Worm (Caenorhabditis elegans) whole organism, mixed stage, embryonic: ENCODE results near the gene tpp-2.

Experiments
- M03D4.4 ChIP-seq: sonication (generic microtip); optimal IDR thresholded peaks from 2 replicates; lab custom pipeline; 2017; ENCODE audit warnings: mild to moderate bottlenecking, missing genetic modification characterization, missing compliant biosample characterization
- bed-3 ChIP-seq: fragments of 200-800 bp; sonication (Bioruptor generic); optimal IDR thresholded peaks from 3 replicates; lab custom pipeline; 2018; ENCODE audit warnings: mild to moderate bottlenecking, missing genetic modification characterization, moderate library complexity, missing compliant biosample characterization
- blmp-1 ChIP-seq: fragments of 150-350 bp; optimal IDR thresholded peaks from 2 replicates; lab custom pipeline; 2014; ENCODE audit warnings: missing biosample characterization, missing genetic modification characterization
- ceh-39 ChIP-seq: fragments of 150-350 bp; optimal IDR thresholded peaks from 2 replicates; lab custom pipeline; 2014; ENCODE audit warnings: missing biosample characterization, missing genetic modification characterization
- ceh-43 ChIP-seq: fragments of 200-800 bp; sonication (Bioruptor generic); optimal IDR thresholded peaks from 2 replicates; lab custom pipeline; 2018; ENCODE audit warnings: mild to moderate bottlenecking, missing genetic modification characterization, moderate library complexity, missing compliant biosample characterization
- ceh-83 ChIP-seq: fragments of 200-800 bp; sonication (Bioruptor generic); optimal IDR thresholded peaks from 2 replicates; lab custom pipeline; 2018; ENCODE audit warnings: mild to moderate bottlenecking, missing genetic modification characterization, missing compliant biosample characterization
- ces-1 ChIP-seq: fragments of 150-350 bp; optimal IDR thresholded peaks from 2 replicates; lab custom pipeline; 2014; ENCODE audit warnings: missing biosample characterization, missing genetic modification reagents, missing genetic modification characterization
- cnd-1 ChIP-seq: fragments of 200-800 bp; sonication (Bioruptor generic); optimal IDR thresholded peaks from 2 replicates; lab custom pipeline; 2018; ENCODE audit warnings: mild to moderate bottlenecking, missing genetic modification characterization, missing compliant biosample characterization
- drap-1 ChIP-seq: fragments of 200-800 bp; sonication (Bioruptor generic); optimal IDR thresholded peaks from 3 replicates; lab custom pipeline; 2018; ENCODE audit warnings: mild to moderate bottlenecking, missing genetic modification characterization, missing compliant biosample characterization
- elt-3 ChIP-seq: fragments of 150-350 bp; optimal IDR thresholded peaks from 2 replicates; lab custom pipeline; 2014; ENCODE audit warnings: missing biosample characterization, missing genetic modification characterization
- flh-1 ChIP-seq: fragments of 200-800 bp; sonication (Bioruptor generic); optimal IDR thresholded peaks from 2 replicates; lab custom pipeline; 2018; ENCODE audit warnings: mild to moderate bottlenecking, missing genetic modification characterization, moderate library complexity, missing compliant biosample characterization
- ham-2 ChIP-seq: fragments of 200-800 bp; sonication (Bioruptor generic); optimal IDR thresholded peaks from 2 replicates; lab custom pipeline; 2018; ENCODE audit warnings: mild to moderate bottlenecking, missing genetic modification characterization, missing compliant biosample characterization
- hlh-1 ChIP-seq: fragments of 150-350 bp; optimal IDR thresholded peaks from 2 replicates; lab custom pipeline; 2014; ENCODE audit warnings: missing biosample characterization, missing genetic modification reagents, missing genetic modification characterization
- lin-32 ChIP-seq: fragments of 200-800 bp; sonication (Bioruptor generic); optimal IDR thresholded peaks from 2 replicates; lab custom pipeline; 2018; ENCODE audit warnings: mild to moderate bottlenecking, missing genetic modification characterization, missing compliant biosample characterization
- lsy-2 ChIP-seq: fragments of 150-350 bp; optimal IDR thresholded peaks from 2 replicates; lab custom pipeline; 2014; ENCODE audit warnings: missing biosample characterization, missing genetic modification characterization
- mep-1 ChIP-seq: fragments of 150-350 bp; optimal IDR thresholded peaks from 2 replicates; lab custom pipeline; 2017; ENCODE audit warnings: missing biosample characterization, missing genetic modification reagents, missing genetic modification characterization, inconsistent platforms
- mls-2 ChIP-seq: sonication (generic microtip); optimal IDR thresholded peaks from 2 replicates; lab custom pipeline; 2016; ENCODE audit warnings: mild to moderate bottlenecking, missing genetic modification characterization, moderate library complexity, missing compliant biosample characterization
- nhr-12 ChIP-seq: fragments of 150-350 bp; optimal IDR thresholded peaks from 2 replicates; lab custom pipeline; 2014; ENCODE audit warnings: missing biosample characterization, missing genetic modification characterization
- nhr-2 ChIP-seq: fragments of 150-350 bp; optimal IDR thresholded peaks from 2 replicates; lab custom pipeline; 2014; ENCODE audit warnings: missing biosample characterization, missing genetic modification characterization
- nhr-237 ChIP-seq: fragments of 150-350 bp; optimal IDR thresholded peaks from 2 replicates; lab custom pipeline; 2014; ENCODE audit warnings: missing biosample characterization, missing genetic modification characterization
- nhr-28 ChIP-seq: fragments of 150-350 bp; optimal IDR thresholded peaks from 2 replicates; lab custom pipeline; 2014; ENCODE audit warnings: missing biosample characterization, missing genetic modification characterization
- nhr-76 ChIP-seq: sonication (generic microtip); optimal IDR thresholded peaks from 2 replicates; lab custom pipeline; 2017; ENCODE audit warnings: missing biosample characterization, missing genetic modification characterization
- pha-4 ChIP-seq: fragments of 150-350 bp; optimal IDR thresholded peaks from 2 replicates; lab custom pipeline; 2018; ENCODE audit warnings: missing biosample characterization, missing genetic modification reagents, missing genetic modification characterization
- sem-2 ChIP-seq: fragments of 200-800 bp; sonication (Bioruptor generic); optimal IDR thresholded peaks from 2 replicates; lab custom pipeline; 2018; ENCODE audit warnings: mild to moderate bottlenecking, missing genetic modification characterization, missing compliant biosample characterization
- snpc-4 ChIP-seq: fragments of 150-350 bp; optimal IDR thresholded peaks from 2 replicates; lab custom pipeline; 2014; ENCODE audit warnings: missing biosample characterization, missing genetic modification characterization
- tbx-8 ChIP-seq: fragments of 200-800 bp; sonication (Bioruptor generic); optimal IDR thresholded peaks from 2 replicates; lab custom pipeline; 2018; ENCODE audit warnings: mild to moderate bottlenecking, missing genetic modification characterization, moderate library complexity, missing compliant biosample characterization
- unc-120 ChIP-seq: sonication (generic microtip); optimal IDR thresholded peaks from 2 replicates; lab custom pipeline; 2017; ENCODE audit warnings: missing genetic modification characterization, missing compliant biosample characterization; ENCODE audit not compliant: poor library complexity, severe bottlenecking
- unc-39 ChIP-seq: fragments of 150-350 bp; optimal IDR thresholded peaks from 2 replicates; lab custom pipeline; 2014; ENCODE audit warnings: missing biosample characterization, missing genetic modification characterization
- unc-62 ChIP-seq: fragments of 150-350 bp; optimal IDR thresholded peaks from 2 replicates; lab custom pipeline; 2014; ENCODE audit warnings: missing biosample characterization, missing genetic modification reagents, missing genetic modification characterization
- zip-8 ChIP-seq: fragments of 150-350 bp; optimal IDR thresholded peaks from 2 replicates; lab custom pipeline; 2014; ENCODE audit warnings: missing biosample characterization, missing genetic modification characterization
- ztf-11 ChIP-seq: fragments of 150-350 bp; optimal IDR thresholded peaks from 2 replicates; lab custom pipeline; 2014; ENCODE audit warnings: missing biosample characterization, missing genetic modification characterization

tpp-2 gene

DNA sequence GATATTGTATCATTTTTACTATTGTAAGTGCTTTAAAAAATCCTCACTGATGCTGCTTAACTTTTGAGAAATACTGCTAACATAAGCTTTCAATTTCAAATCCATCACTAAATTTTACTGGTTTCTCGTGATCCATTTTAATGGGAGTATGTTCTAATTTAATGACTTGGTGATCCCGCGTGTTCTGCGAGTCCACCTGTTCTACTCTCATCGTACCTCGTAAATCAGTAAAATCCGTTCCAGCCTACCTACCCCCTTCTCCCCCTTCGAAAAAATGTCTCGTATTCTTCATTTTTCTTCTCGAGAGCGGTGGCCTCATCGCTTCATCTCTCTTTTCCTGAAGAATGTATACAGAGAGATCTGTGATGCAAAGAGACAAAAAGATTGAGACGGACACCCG is 38.1 kb upstream of the tpp-2 start:
- TF ChIP-seq snpc-4 = no peak
- no peak for TF ChIP-seq tbx-8
- TF ChIP-seq, all 35 proteins: peak for 0

ce11 chrII:6132595-6132994 is 35.2 kb upstream of the tpp-2 start, which contains the start of gene abts-3:
abts-3 (plus strand) TSS chrII:6132895.
- TF ChIP-seq ces-1 (GFP tag; lab: Kevin White, UChicago) (no peak), ztf-11 (tag; lab: Kevin White, UChicago) (no peak), lsy-2 (tag; lab: Kevin White, UChicago) (no peak), nhr-12 (tag; lab: Kevin White, UChicago) (no peak), unc-120 (tag; lab: Kevin White, UChicago) (no peak), ham-2 (GFP tag; lab: Kevin White, UChicago) (no peak), ceh-83 (GFP tag; lab: Kevin White, UChicago) (no peak)
- TF ChIP-seq, all 35 proteins: peak for 0

DNA sequence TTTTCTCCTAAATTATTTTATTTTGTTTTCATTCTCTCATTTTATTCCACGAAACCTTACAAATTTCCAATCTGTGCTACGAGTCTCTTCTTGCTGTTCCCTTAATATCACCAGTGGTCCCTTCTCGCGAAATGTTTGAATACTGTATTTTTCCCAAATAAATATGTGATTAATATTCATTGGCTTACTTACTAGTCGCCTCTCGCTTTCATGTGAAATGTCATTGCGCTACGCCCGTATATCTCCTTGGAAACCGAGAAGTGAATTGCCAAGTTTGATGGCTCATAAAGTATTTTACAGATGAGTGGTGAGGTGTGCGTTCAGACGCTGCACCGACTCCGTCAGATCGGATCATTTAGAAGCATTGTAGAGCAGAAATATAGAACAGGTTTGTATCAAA is 27.9 kb upstream of the tpp-2 start, which contains the start of gene rars-2:
rars-2 (plus strand) TSS at position 301 of the 400 bp plus-strand sequence.
- no peak for TF ChIP-seq sem-2 (GFP tag; lab: Kevin White, UChicago)
- no peak for TF ChIP-seq unc-62 (GFP tag; lab: Kevin White, UChicago)
- TF ChIP-seq ztf-11 (tag; lab: Kevin White, UChicago) = no peak
- no peak for TF ChIP-seq snpc-4
- TF ChIP-seq cnd-1 (tag; lab: Kevin White, UChicago) = no peak
- TF ChIP-seq unc-39 (tag; lab: Kevin White, UChicago) = no peak
- no peak for TF ChIP-seq nhr-12 (tag; lab: Kevin White, UChicago)
- TF ChIP-seq flh-1 (GFP tag; lab: Kevin White, UChicago) = no peak
- no peak for TF ChIP-seq ceh-39
- TF ChIP-seq nhr-76 (tag; lab: Kevin White, UChicago) = no peak
- no peak for TF ChIP-seq lin-32
- TF ChIP-seq blmp-1 (tag; lab: Kevin White, UChicago) = no peak
- TF ChIP-seq elt-3 (tag; lab: Kevin White, UChicago) = no peak
- TF ChIP-seq hlh-1 (tag; lab: Kevin White, UChicago) = no peak
- TF ChIP-seq nhr-28 (tag; lab: Kevin White, UChicago) = no peak
- no peak for TF ChIP-seq pha-4 (tag; lab: Kevin White, UChicago)
- no peak for TF ChIP-seq nhr-237 (tag; lab: Kevin White, UChicago)
- no peak for TF ChIP-seq ham-2 (GFP tag; lab: Kevin White, UChicago)
- no peak for TF ChIP-seq ces-1 (GFP tag; lab: Kevin White, UChicago)
- TF ChIP-seq mep-1 = no peak

DNA sequence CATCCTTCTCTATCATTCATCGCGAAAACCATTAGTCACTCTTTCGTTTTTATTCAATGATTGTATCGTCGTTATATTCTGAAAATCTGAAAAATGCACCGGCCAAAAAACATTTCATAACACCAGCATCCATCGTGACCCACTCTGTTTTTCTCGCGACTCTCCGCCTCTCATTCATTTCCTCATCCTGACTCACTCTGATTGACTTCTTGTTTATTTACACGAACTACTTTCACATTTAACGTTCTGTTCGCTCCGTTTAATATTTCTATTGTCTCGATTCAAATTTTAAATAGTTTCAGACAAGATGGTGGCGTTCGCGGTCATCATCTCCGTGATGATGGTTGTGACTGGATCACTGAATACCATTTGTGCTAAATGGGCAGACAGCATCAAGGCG is 26.1 kb upstream of the tpp-2 start, which contains the start of gene C29H12.2:
C29H12.2 (plus strand) TSS at position 297 of the 400 bp plus-strand sequence.
- no peak for TF ChIP-seq M03D4.4 (tag; lab: Kevin White, UChicago)
- no peak for TF ChIP-seq drap-1 (GFP tag; lab: Kevin White, UChicago)
- TF ChIP-seq zip-8 (tag; lab: Kevin White, UChicago) = no peak
- TF ChIP-seq nhr-237 (tag; lab: Kevin White, UChicago) = no peak
- TF ChIP-seq lin-32 = no peak
- TF ChIP-seq tbx-8 = no peak
- no peak for TF ChIP-seq unc-120 (tag; lab: Kevin White, UChicago)
- TF ChIP-seq mls-2 (tag; lab: Kevin White, UChicago) = no peak
- no peak for TF ChIP-seq flh-1 (GFP tag; lab: Kevin White, UChicago)
- TF ChIP-seq nhr-28 (tag; lab: Kevin White, UChicago) = no peak

DNA sequence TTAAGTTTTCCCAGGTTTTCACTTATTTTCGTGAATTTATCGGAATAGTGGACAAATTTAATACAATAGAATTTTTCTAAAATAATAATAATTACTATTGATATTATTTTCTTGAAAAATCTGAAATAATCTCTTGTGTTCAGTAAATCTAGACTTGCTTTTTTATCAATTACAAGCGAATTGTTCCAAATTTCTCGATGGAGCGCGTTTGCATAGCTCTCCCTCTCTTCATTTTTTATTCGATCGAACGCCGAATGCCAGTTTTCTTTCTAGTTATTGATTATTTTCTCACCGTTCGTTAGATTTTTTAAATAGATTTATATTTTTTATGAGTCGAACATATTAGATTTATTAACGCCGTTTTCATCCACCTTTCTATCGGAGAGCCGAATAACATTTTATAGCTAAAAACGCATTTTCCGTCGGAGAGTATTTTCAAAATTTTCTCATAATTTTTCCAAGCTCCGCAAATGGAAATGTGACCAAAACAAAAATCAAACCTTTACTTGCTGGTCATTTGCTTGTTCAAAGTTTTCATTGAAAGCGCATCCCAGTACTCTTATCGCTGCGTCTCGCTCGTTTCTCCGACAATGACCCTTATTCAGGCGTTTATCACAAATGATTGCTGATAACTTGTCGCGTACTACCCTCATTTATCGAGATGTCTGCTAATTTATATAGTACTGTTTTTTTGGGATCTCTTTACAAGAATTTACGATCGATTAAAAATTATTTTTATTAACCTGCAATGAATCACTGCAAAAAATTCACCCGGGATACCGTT is 25.4 kb upstream of the tpp-2 start:
- TF ChIP-seq nhr-2 (tag; lab: Kevin White, UChicago) = no peak
- TF ChIP-seq ceh-39 = no peak
- TF ChIP-seq ceh-43 (GFP tag; lab: Kevin White, UChicago) = no peak
- TF ChIP-seq cnd-1 (tag; lab: Kevin White, UChicago) = no peak
- no peak for TF ChIP-seq snpc-4
- no peak for TF ChIP-seq nhr-237 (tag; lab: Kevin White, UChicago)
- TF ChIP-seq bed-3 (GFP tag; lab: Kevin White, UChicago) = no peak
- no peak for TF ChIP-seq pha-4 (tag; lab: Kevin White, UChicago)
- no peak for TF ChIP-seq ces-1 (GFP tag; lab: Kevin White, UChicago)
